Worm (Caenorhabditis elegans) whole organism, young adult: ENCODE data around the gene F56H9.9.

Experiments
- ccch-3 ChIP-seq: fragments of 200-800 bp; sonication (Bioruptor generic); optimal IDR thresholded peaks from 2 replicates; lab custom pipeline; 2018; ENCODE audit warnings: mild to moderate bottlenecking, missing genetic modification characterization, missing compliant biosample characterization
- egrh-3 ChIP-seq: fragments of 200-800 bp; sonication (Bioruptor generic); IDR thresholded peaks from 2 replicates; pipeline ENCODE4 v1.3.6; 2022; ENCODE audit warnings: missing genetic modification reagents, missing genetic modification characterization, missing compliant biosample characterization
- lin-35 ChIP-seq, 3 experiments: fragments of 150-350 bp in 2 of 3; sonication (generic microtip) in 1 of 3; optimal IDR thresholded peaks; 2 replicates each; lab custom pipeline; 2014 to 2018; ENCODE audit warnings: missing biosample characterization in 3 of 3, missing genetic modification characterization in 3 of 3, missing genetic modification reagents in 3 of 3
- madf-6 ChIP-seq: fragments of 200-800 bp; sonication (Bioruptor generic); IDR thresholded peaks from 2 replicates; pipeline ENCODE4 v1.3.6; 2022; ENCODE audit warnings: missing genetic modification reagents, missing genetic modification characterization, missing compliant biosample characterization
- mel-28 ChIP-seq: sonication (generic microtip); optimal IDR thresholded peaks from 2 replicates; lab custom pipeline; 2016; ENCODE audit warnings: borderline replicate concordance, mild to moderate bottlenecking, missing genetic modification characterization, missing compliant biosample characterization
- sdz-38 ChIP-seq: sonication (generic microtip); optimal IDR thresholded peaks from 2 replicates; lab custom pipeline; 2016; ENCODE audit warnings: missing genotype, missing genetic modification characterization, missing compliant biosample characterization
- sea-2 ChIP-seq: fragments of 200-800 bp; sonication (Bioruptor generic); IDR thresholded peaks from 2 replicates; pipeline ENCODE4 v1.3.6; 2022; ENCODE audit warnings: missing genetic modification characterization, missing compliant biosample characterization

Gene F56H9.9

ce11 chrV:12576495-12576947 lies 47.8 kb downstream of the F56H9.9 start, which contains the start of gene grl-23:
Gene grl-23 (minus strand): TSS chrV:12576897.
- no peak for TF ChIP-seq mel-28 (tag; lab: Kevin White, UChicago)
- peak; percentile 87 for TF ChIP-seq egrh-3 (GFP tag; lab: Robert Waterston, UW)
- no peak for TF ChIP-seq ccch-3
- no peak for TF ChIP-seq lin-35 (GFP tag; optimal IDR thresholded peaks at IDR 0.05; lab: Kevin White, UChicago)
- TF ChIP-seq sdz-38 (tag; lab: Kevin White, UChicago): no peak

- peak; percentile 97 for TF ChIP-seq egrh-3 (GFP tag; lab: Robert Waterston, UW)
- 0 out of 2 replicates have a peak, but pooled peaks have one; percentile 28 for TF ChIP-seq sea-2 (GFP tag; lab: Robert Waterston, UW)
- TF ChIP-seq madf-6 (GFP tag; lab: Robert Waterston, UW): no peak
Observed at ce11 chrV:12575846-12576245, 48.4 kb downstream of the F56H9.9 start.
